Fruit fly (Drosophila melanogaster) whole organism, prepupa: ENCODE data around the gene Hmbs.

ENCODE experiments used
- CG6276 ChIP-seq: fragments of 200-800 bp; sonication (Bioruptor generic); optimal IDR thresholded peaks from 2 replicates; lab custom pipeline; 2017; ENCODE audit warnings: missing biosample characterization, mild to moderate bottlenecking, missing genetic modification characterization
- CG8319 ChIP-seq: fragments of 200-800 bp; sonication (Bioruptor generic); optimal IDR thresholded peaks from 3 replicates; lab custom pipeline; 2016; ENCODE audit warnings: missing biosample characterization, missing genetic modification characterization
- CG8632 ChIP-seq: fragments of 200-800 bp; sonication (Bioruptor generic); optimal IDR thresholded peaks from 3 replicates; lab custom pipeline; 2016; ENCODE audit warnings: missing biosample characterization, missing genetic modification characterization
- CG9139 ChIP-seq: fragments of 200-800 bp; sonication (Bioruptor generic); optimal IDR thresholded peaks from 3 replicates; lab custom pipeline; 2017; ENCODE audit warnings: missing biosample characterization, mild to moderate bottlenecking, missing genetic modification characterization
- Gug ChIP-seq: fragments of 200-800 bp; sonication (Bioruptor generic); IDR thresholded peaks from 2 replicates; pipeline ENCODE4 v1.3.6; 2022; ENCODE audit warnings: missing biosample characterization, missing genetic modification characterization
- fd59A ChIP-seq: fragments of 200-800 bp; sonication (Bioruptor generic); optimal IDR thresholded peaks from 2 replicates; lab custom pipeline; 2017; ENCODE audit warnings: missing biosample characterization, mild to moderate bottlenecking, missing genetic modification characterization, missing genetic modification reagents
- spab ChIP-seq: fragments of 200-800 bp; sonication (Bioruptor generic); optimal IDR thresholded peaks from 2 replicates; lab custom pipeline; 2017; ENCODE audit warnings: missing biosample characterization, mild to moderate bottlenecking, missing genetic modification characterization, missing genetic modification reagents
- topi ChIP-seq: fragments of 200-800 bp; sonication (Bioruptor generic); optimal IDR thresholded peaks from 3 replicates; lab custom pipeline; 2016; ENCODE audit warnings: missing biosample characterization, missing genetic modification characterization

DNA sequence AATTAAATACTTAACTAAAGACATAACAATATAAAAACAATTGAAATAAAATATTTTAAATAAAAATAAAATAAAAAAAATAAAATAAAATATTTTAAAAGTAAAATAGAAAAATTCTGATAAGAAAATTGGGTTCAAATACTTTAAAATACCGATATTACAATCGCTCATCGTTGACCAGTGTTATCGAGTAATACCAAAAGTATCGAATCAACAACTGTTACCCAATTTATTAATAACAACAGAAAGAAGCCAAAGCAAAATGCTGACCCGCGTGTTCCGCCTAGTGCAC is 16.2 kb downstream of the Hmbs start, which contains the start of gene CG9166:
- no peak for TF ChIP-seq Gug
- no peak for TF ChIP-seq CG8632 (GFP tag; lab: Kevin White, UChicago)
- no peak for TF ChIP-seq fd59A (GFP tag; lab: Kevin White, UChicago)
- no peak for TF ChIP-seq CG8319
- no peak for TF ChIP-seq spab
- TF ChIP-seq CG9139 (GFP tag; lab: Kevin White, UChicago) = no peak
- TF ChIP-seq topi (GFP tag; lab: Kevin White, UChicago) = no peak
- TF ChIP-seq CG6276 (GFP tag; lab: Kevin White, UChicago) = no peak
